Worm (Caenorhabditis elegans) whole organism, mixed stage, embryonic: ENCODE measurements around the gene nspb-8.

Experiments used
- blmp-1 ChIP-seq: fragments of 150-350 bp; optimal IDR thresholded peaks from 2 replicates; lab custom pipeline; 2014; ENCODE audit warnings: missing biosample characterization, missing genetic modification characterization
- elt-3 ChIP-seq: fragments of 150-350 bp; optimal IDR thresholded peaks from 2 replicates; lab custom pipeline; 2014; ENCODE audit warnings: missing biosample characterization, missing genetic modification characterization
- flh-1 ChIP-seq: fragments of 200-800 bp; sonication (Bioruptor generic); optimal IDR thresholded peaks from 2 replicates; lab custom pipeline; 2018; ENCODE audit warnings: mild to moderate bottlenecking, missing genetic modification characterization, moderate library complexity, missing compliant biosample characterization
- lin-13 ChIP-seq: fragments of 150-350 bp; optimal IDR thresholded peaks from 2 replicates; lab custom pipeline; 2014; ENCODE audit warnings: missing biosample characterization, missing genetic modification characterization
- lsy-2 ChIP-seq: fragments of 150-350 bp; optimal IDR thresholded peaks from 2 replicates; lab custom pipeline; 2014; ENCODE audit warnings: missing biosample characterization, missing genetic modification characterization
- nhr-12 ChIP-seq: fragments of 150-350 bp; optimal IDR thresholded peaks from 2 replicates; lab custom pipeline; 2014; ENCODE audit warnings: missing biosample characterization, missing genetic modification characterization
- nhr-28 ChIP-seq: fragments of 150-350 bp; optimal IDR thresholded peaks from 2 replicates; lab custom pipeline; 2014; ENCODE audit warnings: missing biosample characterization, missing genetic modification characterization
- nhr-76 ChIP-seq: sonication (generic microtip); optimal IDR thresholded peaks from 2 replicates; lab custom pipeline; 2017; ENCODE audit warnings: missing biosample characterization, missing genetic modification characterization
- snpc-4 ChIP-seq: fragments of 150-350 bp; optimal IDR thresholded peaks from 2 replicates; lab custom pipeline; 2014; ENCODE audit warnings: missing biosample characterization, missing genetic modification characterization
- tbx-8 ChIP-seq: fragments of 200-800 bp; sonication (Bioruptor generic); optimal IDR thresholded peaks from 2 replicates; lab custom pipeline; 2018; ENCODE audit warnings: mild to moderate bottlenecking, missing genetic modification characterization, moderate library complexity, missing compliant biosample characterization
- unc-120 ChIP-seq: sonication (generic microtip); optimal IDR thresholded peaks from 2 replicates; lab custom pipeline; 2017; ENCODE audit warnings: missing genetic modification characterization, missing compliant biosample characterization; ENCODE audit not compliant: poor library complexity, severe bottlenecking

DNA sequence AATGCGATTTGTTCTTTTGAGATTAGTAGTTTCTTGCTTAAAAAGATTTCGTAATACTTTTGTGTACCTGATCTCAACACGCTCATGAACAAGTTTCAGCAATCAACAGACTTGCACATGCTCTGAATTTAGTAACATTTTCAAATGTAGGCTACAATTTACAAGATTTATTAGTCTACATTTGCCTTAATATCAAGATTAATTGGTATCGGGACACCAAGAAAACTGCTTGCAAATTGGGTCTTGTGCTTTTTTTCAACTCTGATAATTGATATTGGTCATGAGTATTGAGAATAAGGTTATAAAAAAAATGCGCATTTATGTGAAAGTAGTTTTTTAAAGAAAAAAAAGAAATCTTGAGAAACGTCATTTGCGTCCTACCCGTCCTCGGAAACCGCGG is 12.2 kb upstream of the nspb-8 start:
- no peak for TF ChIP-seq nhr-28 (tag; lab: Kevin White, UChicago)
- no peak for TF ChIP-seq nhr-12 (tag; lab: Kevin White, UChicago)
- TF ChIP-seq tbx-8 = no peak
- no peak for TF ChIP-seq lin-13 (tag; lab: Kevin White, UChicago)
- TF ChIP-seq blmp-1 (tag; lab: Kevin White, UChicago) = no peak
- TF ChIP-seq elt-3 (tag; lab: Kevin White, UChicago) = no peak
- no peak for TF ChIP-seq unc-120
- no peak for TF ChIP-seq snpc-4
- TF ChIP-seq nhr-76 (tag; lab: Kevin White, UChicago) = no peak
- TF ChIP-seq lsy-2 (tag; lab: Kevin White, UChicago) = no peak
- TF ChIP-seq flh-1 = no peak
